Fruit fly (Drosophila melanogaster) whole organism, embryonic: ENCODE data around the gene Cyp4d21.

ENCODE experiments used
- Atf6 ChIP-seq: fragments of 200-800 bp; sonication (Bioruptor generic); IDR thresholded peaks from 2 replicates; pipeline ENCODE4 v1.3.6; 2022; ENCODE audit warnings: missing biosample characterization, missing genetic modification characterization
- B-H2 ChIP-seq: fragments of 200-800 bp; sonication (Bioruptor generic); optimal IDR thresholded peaks from 2 replicates; lab custom pipeline; 2018; ENCODE audit warnings: missing biosample characterization, mild to moderate bottlenecking, missing genetic modification characterization
- CG10462 ChIP-seq: fragments of 200-800 bp; sonication (Bioruptor generic); optimal IDR thresholded peaks from 2 replicates; lab custom pipeline; 2016; ENCODE audit warnings: missing biosample characterization, missing genetic modification characterization
- CG10543 ChIP-seq: fragments of 200-800 bp; sonication (Bioruptor generic); optimal IDR thresholded peaks from 3 replicates; lab custom pipeline; 2017; ENCODE audit warnings: missing biosample characterization, mild to moderate bottlenecking, missing genetic modification characterization, moderate library complexity
- CG11723 ChIP-seq: fragments of 200-800 bp; sonication (Bioruptor generic); optimal IDR thresholded peaks from 2 replicates; lab custom pipeline; 2017; ENCODE audit warnings: missing biosample characterization, mild to moderate bottlenecking, missing genetic modification characterization
- CG12659 ChIP-seq: fragments of 200-800 bp; sonication (Bioruptor generic); optimal IDR thresholded peaks from 3 replicates; lab custom pipeline; 2017; ENCODE audit warnings: mild to moderate bottlenecking, missing biosample characterization, missing genetic modification reagents, missing genetic modification characterization
- CG13296 ChIP-seq: fragments of 200-800 bp; sonication (Bioruptor generic); optimal IDR thresholded peaks from 3 replicates; lab custom pipeline; 2018; ENCODE audit warnings: missing biosample characterization, mild to moderate bottlenecking, missing genetic modification characterization
- CG13424 ChIP-seq: fragments of 200-800 bp; sonication (Bioruptor generic); optimal IDR thresholded peaks from 2 replicates; lab custom pipeline; 2019; ENCODE audit warnings: missing biosample characterization, mild to moderate bottlenecking, missing genetic modification characterization, moderate library complexity
- CG13775 ChIP-seq: fragments of 200-800 bp; sonication (Bioruptor generic); optimal IDR thresholded peaks from 3 replicates; lab custom pipeline; 2017; ENCODE audit warnings: missing biosample characterization, mild to moderate bottlenecking, missing genetic modification characterization
- CG15269 ChIP-seq: fragments of 200-800 bp; sonication (Bioruptor generic); optimal IDR thresholded peaks from 2 replicates; lab custom pipeline; 2018; ENCODE audit warnings: missing biosample characterization, mild to moderate bottlenecking, missing genetic modification characterization, moderate library complexity
- CG16863 ChIP-seq: fragments of 200-800 bp; sonication (Bioruptor generic); optimal IDR thresholded peaks from 3 replicates; lab custom pipeline; 2016; ENCODE audit warnings: missing biosample characterization, missing genetic modification characterization
- CG17328 ChIP-seq: fragments of 200-800 bp; sonication (Bioruptor generic); IDR thresholded peaks from 2 replicates; pipeline ENCODE4 v1.3.6; 2022; ENCODE audit warnings: missing biosample characterization, missing genetic modification characterization
- CG1792 ChIP-seq: fragments of 200-800 bp; sonication (Bioruptor generic); optimal IDR thresholded peaks from 2 replicates; lab custom pipeline; 2016; ENCODE audit warnings: missing biosample characterization, missing genetic modification characterization
- CG2116 ChIP-seq: fragments of 200-800 bp; sonication (Bioruptor generic); optimal IDR thresholded peaks from 3 replicates; lab custom pipeline; 2018; ENCODE audit warnings: missing biosample characterization, mild to moderate bottlenecking, missing genetic modification characterization
- CG3281 ChIP-seq: fragments of 200-800 bp; sonication (Bioruptor generic); optimal IDR thresholded peaks from 3 replicates; lab custom pipeline; 2017; ENCODE audit warnings: missing biosample characterization, mild to moderate bottlenecking, missing genetic modification characterization
- CG3838 ChIP-seq: fragments of 200-800 bp; sonication (Bioruptor generic); optimal IDR thresholded peaks from 3 replicates; lab custom pipeline; 2016; ENCODE audit warnings: missing biosample characterization, missing genetic modification characterization
- CG42726 ChIP-seq: fragments of 200-800 bp; sonication (Bioruptor generic); IDR thresholded peaks from 2 replicates; pipeline ENCODE4 v1.3.6; 2022; ENCODE audit warnings: missing biosample characterization, missing genetic modification characterization; ENCODE audit not compliant: partially characterized antibody
- CG4854 ChIP-seq: fragments of 200-800 bp; sonication (Bioruptor generic); optimal IDR thresholded peaks from 2 replicates; lab custom pipeline; 2016; ENCODE audit warnings: missing biosample characterization, missing genetic modification characterization, inconsistent platforms
- CG6272 ChIP-seq: fragments of 200-800 bp; sonication (Bioruptor generic); IDR thresholded peaks from 2 replicates; pipeline ENCODE4 v1.3.6; 2022; ENCODE audit warnings: missing biosample characterization, missing genetic modification characterization
- CG6689 ChIP-seq: fragments of 200-800 bp; sonication (Bioruptor generic); IDR thresholded peaks from 2 replicates; pipeline ENCODE4 v1.3.6; 2022; ENCODE audit warnings: missing biosample characterization, missing genetic modification characterization
- CG7357 ChIP-seq: fragments of 200-800 bp; sonication (Bioruptor generic); IDR thresholded peaks from 3 replicates; pipeline ENCODE4 v1.3.6; 2022; ENCODE audit warnings: missing biosample characterization, missing genetic modification characterization
- CG7786 ChIP-seq: fragments of 200-800 bp; sonication (Bioruptor generic); optimal IDR thresholded peaks from 2 replicates; lab custom pipeline; 2016; ENCODE audit warnings: missing biosample characterization, missing genetic modification characterization
- CG7963 ChIP-seq: fragments of 200-800 bp; sonication (Bioruptor generic); IDR thresholded peaks from 3 replicates; pipeline ENCODE4 v1.3.6; 2022; ENCODE audit warnings: missing biosample characterization, missing genetic modification characterization; ENCODE audit not compliant: partially characterized antibody
- CG7987 ChIP-seq: fragments of 200-800 bp; sonication (Bioruptor generic); optimal IDR thresholded peaks from 2 replicates; lab custom pipeline; 2018; ENCODE audit warnings: missing biosample characterization, mild to moderate bottlenecking, missing genetic modification characterization, moderate library complexity
- CG8290 ChIP-seq, 3 experiments: fragments of 200-800 bp; sonication (Bioruptor generic); optimal IDR thresholded peaks; 2 replicates each; lab custom pipeline; 2016 to 2019; ENCODE audit warnings: missing biosample characterization in 3 of 3, missing genetic modification characterization in 3 of 3, mild to moderate bottlenecking in 2 of 3, moderate library complexity in 1 of 3
- CoRest ChIP-seq: fragments of 200-800 bp; sonication (Bioruptor generic); optimal IDR thresholded peaks from 3 replicates; lab custom pipeline; 2018; ENCODE audit warnings: missing biosample characterization, mild to moderate bottlenecking, missing genetic modification characterization, moderate library complexity
- Dbx ChIP-seq: fragments of 200-800 bp; sonication (Bioruptor generic); IDR thresholded peaks from 3 replicates; pipeline ENCODE4 v1.3.6; 2022; ENCODE audit warnings: missing biosample characterization, missing genetic modification characterization
- Dip2 ChIP-seq: fragments of 200-800 bp; sonication (Bioruptor generic); IDR thresholded peaks from 2 replicates; pipeline ENCODE4 v1.3.6; 2022; ENCODE audit warnings: missing biosample characterization, missing genetic modification characterization
- Dip3 ChIP-seq: fragments of 200-800 bp; sonication (Bioruptor generic); optimal IDR thresholded peaks from 3 replicates; lab custom pipeline; 2016; ENCODE audit warnings: missing biosample characterization, missing genetic modification characterization
- Doc2 ChIP-seq: fragments of 200-800 bp; sonication (Bioruptor generic); IDR thresholded peaks from 2 replicates; pipeline ENCODE4 v1.3.6; 2022; ENCODE audit warnings: missing biosample characterization, missing genetic modification characterization
- Gsc ChIP-seq: fragments of 200-800 bp; sonication (Bioruptor generic); IDR thresholded peaks from 2 replicates; pipeline ENCODE4 v1.3.6; 2022; ENCODE audit warnings: missing biosample characterization, missing genetic modification characterization
- Nf-YC ChIP-seq: fragments of 200-800 bp; optimal IDR thresholded peaks from 3 replicates; lab custom pipeline; 2019; ENCODE audit warnings: missing biosample characterization, mild to moderate bottlenecking, missing genetic modification characterization, moderate library complexity
- Optix ChIP-seq: fragments of 200-800 bp; sonication (Bioruptor generic); IDR thresholded peaks from 3 replicates; pipeline ENCODE4 v1.3.6; 2022; ENCODE audit warnings: missing biosample characterization, missing genetic modification characterization
- PHDP ChIP-seq: fragments of 200-800 bp; sonication (Bioruptor generic); optimal IDR thresholded peaks from 3 replicates; lab custom pipeline; 2018; ENCODE audit warnings: missing biosample characterization, mild to moderate bottlenecking, missing genetic modification characterization, moderate library complexity
- Scr ChIP-seq: fragments of 200-800 bp; sonication (Bioruptor generic); IDR thresholded peaks from 2 replicates; pipeline ENCODE4 v1.3.6; 2022; ENCODE audit warnings: missing biosample characterization, missing genetic modification characterization; ENCODE audit not compliant: partially characterized antibody
- ase ChIP-seq: fragments of 200-800 bp; sonication (Bioruptor generic); IDR thresholded peaks from 3 replicates; pipeline ENCODE4 v1.3.6; 2022; ENCODE audit warnings: missing biosample characterization, missing genetic modification characterization
- bowl ChIP-seq: fragments of 200-800 bp; sonication (Bioruptor generic); IDR thresholded peaks from 2 replicates; pipeline ENCODE4 v1.3.6; 2022; ENCODE audit warnings: missing biosample characterization, missing genetic modification characterization
- cato ChIP-seq: fragments of 200-800 bp; sonication (Bioruptor generic); optimal IDR thresholded peaks from 2 replicates; lab custom pipeline; 2016; ENCODE audit warnings: missing biosample characterization, missing genetic modification characterization, borderline replicate concordance
- da ChIP-seq: fragments of 200-800 bp; sonication (Bioruptor generic); optimal IDR thresholded peaks from 2 replicates; lab custom pipeline; 2016; ENCODE audit warnings: missing biosample characterization, missing genetic modification characterization
- dpn ChIP-seq, 2 experiments: fragments of 200-800 bp; sonication (Bioruptor generic); optimal IDR thresholded peaks; 3 replicates each; lab custom pipeline; 2016; ENCODE audit warnings: missing biosample characterization in 2 of 2, missing genetic modification characterization in 2 of 2
- ems ChIP-seq: fragments of 200-800 bp; sonication (Bioruptor generic); optimal IDR thresholded peaks from 3 replicates; lab custom pipeline; 2016; ENCODE audit warnings: missing biosample characterization, missing genetic modification characterization
- ewg ChIP-seq: fragments of 200-800 bp; sonication (Bioruptor generic); optimal IDR thresholded peaks from 3 replicates; lab custom pipeline; 2017; ENCODE audit warnings: mild to moderate bottlenecking, missing biosample characterization, missing genetic modification reagents, missing genetic modification characterization
- fu2 ChIP-seq: fragments of 200-800 bp; sonication (Bioruptor generic); optimal IDR thresholded peaks from 2 replicates; lab custom pipeline; 2016; ENCODE audit warnings: missing biosample characterization, missing genetic modification characterization
- gem ChIP-seq: fragments of 200-800 bp; sonication (Bioruptor generic); optimal IDR thresholded peaks from 2 replicates; lab custom pipeline; 2019; ENCODE audit warnings: missing biosample characterization, mild to moderate bottlenecking, missing genetic modification characterization, moderate library complexity
- jigr1 ChIP-seq: fragments of 200-800 bp; sonication (Bioruptor generic); IDR thresholded peaks from 3 replicates; pipeline ENCODE4 v1.3.6; 2022; ENCODE audit warnings: missing biosample characterization, missing genetic modification characterization
- nmo ChIP-seq: fragments of 200-800 bp; sonication (Bioruptor generic); optimal IDR thresholded peaks from 2 replicates; lab custom pipeline; 2018; ENCODE audit warnings: missing biosample characterization, mild to moderate bottlenecking, missing genetic modification characterization, moderate library complexity
- p53 ChIP-seq: fragments of 200-800 bp; sonication (Bioruptor generic); optimal IDR thresholded peaks from 2 replicates; lab custom pipeline; 2016; ENCODE audit warnings: missing biosample characterization, missing genetic modification characterization
- pb ChIP-seq: fragments of 200-800 bp; sonication (Bioruptor generic); optimal IDR thresholded peaks from 3 replicates; lab custom pipeline; 2016; ENCODE audit warnings: missing biosample characterization, missing genetic modification characterization
- pros ChIP-seq: fragments of 200-800 bp; sonication (Bioruptor generic); optimal IDR thresholded peaks from 3 replicates; lab custom pipeline; 2019; ENCODE audit warnings: missing biosample characterization, mild to moderate bottlenecking, missing genetic modification characterization, moderate library complexity
- ro ChIP-seq: fragments of 200-800 bp; sonication (Bioruptor generic); IDR thresholded peaks from 2 replicates; pipeline ENCODE4 v1.3.6; 2022; ENCODE audit warnings: missing biosample characterization, missing genetic modification characterization
- usp ChIP-seq: fragments of >200 bp; optimal IDR thresholded peaks from 2 replicates; lab custom pipeline; 2017; ENCODE audit warnings: missing biosample characterization, missing genetic modification characterization

Gene Cyp4d21

dm6 chr2L:7635156-7635555 is 29.8 kb downstream of the Cyp4d21 start (continued):
- TF ChIP-seq da (GFP tag; lab: Kevin White, UChicago) (no peak), CG4854 (GFP tag; lab: Kevin White, UChicago) (no peak), Nf-YC (tag; lab: Kevin White, UChicago) (no peak), CG13424 (no peak), CoRest (tag; lab: Kevin White, UChicago) (peak; percentile 7), Optix (GFP tag; lab: Robert Waterston, UW) (no peak), CG7786 (GFP tag; lab: Kevin White, UChicago) (peak; percentile 11), CG7987 (GFP tag; lab: Kevin White, UChicago) (no peak), B-H2 (no peak), CG17328 (GFP tag; lab: Robert Waterston, UW) (0 out of 2 replicates have a peak, but pooled peaks have one; percentile 36), CG42726 (no peak), Dip3 (no peak), CG15269 (no peak), CG3281 (GFP tag; lab: Kevin White, UChicago) (no peak), CG10543 (no peak), cato (GFP tag; lab: Kevin White, UChicago) (no peak), CG3838 (GFP tag; lab: Kevin White, UChicago) (no peak), Doc2 (no peak), ems (no peak), Gsc (GFP tag; lab: Robert Waterston, UW) (no peak; the same call in 1 of the 2 replicates), Scr (GFP tag; lab: Robert Waterston, UW) (no peak), jigr1 (GFP tag; lab: Robert Waterston, UW) (no peak), CG11723 (GFP tag; lab: Kevin White, UChicago) (no peak), pb (no peak), fu2 (GFP tag; lab: Kevin White, UChicago) (no peak), p53 (GFP tag; lab: Kevin White, UChicago) (no peak), Atf6 (GFP tag; lab: Robert Waterston, UW) (no peak), PHDP (no peak), Dbx (GFP tag; lab: Robert Waterston, UW) (no peak), CG1792 (GFP tag; lab: Kevin White, UChicago) (no peak), CG12659 (GFP tag; lab: Kevin White, UChicago) (no peak), CG8290 (GFP tag; optimal IDR thresholded peaks at IDR 0.05; lab: Kevin White, UChicago) (no peak), CG8290 (tag; optimal IDR thresholded peaks at IDR 0.05; lab: Kevin White, UChicago) (no peak), CG7357 (GFP tag; lab: Robert Waterston, UW) (peak; percentile 19; the same call in 1 of the 3 replicates), CG7963 (GFP tag; lab: Robert Waterston, UW) (no peak), Dip2 (no peak), gem (tag; lab: Kevin White, UChicago) (peak; percentile 59), pros (GFP tag; lab: Kevin White, UChicago) (no peak), CG6272 (GFP tag; lab: Robert Waterston, UW) (no peak), usp (GFP tag; lab: Kevin White, UChicago) (no peak), CG6689 (GFP tag; lab: Robert Waterston, UW) (peak; percentile 70), bowl (GFP tag; lab: Robert Waterston, UW) (no peak), CG10462 (no peak), nmo (GFP tag; lab: Kevin White, UChicago) (peak; percentile 45), CG2116 (GFP tag; lab: Kevin White, UChicago) (no peak), ro (GFP tag; lab: Robert Waterston, UW) (no peak), CG13775 (GFP tag; lab: Kevin White, UChicago) (no peak), ewg (GFP tag; lab: Kevin White, UChicago) (peak; percentile 9), CG13296 (no peak), CG16863 (GFP tag; lab: Kevin White, UChicago) (peak; percentile 21), ase (GFP tag; lab: Robert Waterston, UW) (peak; percentile 68; the same call in 2 of the 3 replicates), dpn (GFP tag; optimal IDR thresholded peaks at IDR 0.05; lab: Kevin White, UChicago) (peak; percentile 5 to 21)
